Fruit fly (Drosophila melanogaster) whole organism, embryonic: ENCODE measurements around the gene CG13898.
A peak's percentile ranks its signal among the peaks of the same experiment; 100 is the strongest.

Experiments
- Abd-B ChIP-seq: fragments of 200-800 bp; sonication (Bioruptor generic); optimal IDR thresholded peaks from 2 replicates; lab custom pipeline; 2018; ENCODE audit warnings: missing biosample characterization, mild to moderate bottlenecking, missing genetic modification characterization, moderate library complexity
- Adf1 ChIP-seq: fragments of 200-800 bp; sonication (Bioruptor generic); IDR thresholded peaks from 2 replicates; pipeline ENCODE4 v1.3.6; 2022; ENCODE audit warnings: missing biosample characterization, missing genetic modification characterization
- Awh ChIP-seq: fragments of 200-800 bp; sonication (Bioruptor generic); IDR thresholded peaks from 2 replicates; pipeline ENCODE4, ENCODE4 v1.3.6; 2022; ENCODE audit warnings: missing biosample characterization, missing genetic modification characterization
- Bdp1 ChIP-seq: fragments of 200-800 bp; sonication (Bioruptor generic); optimal IDR thresholded peaks from 3 replicates; lab custom pipeline; 2016; ENCODE audit warnings: missing biosample characterization, missing genetic modification characterization
- CG10543 ChIP-seq: fragments of 200-800 bp; sonication (Bioruptor generic); optimal IDR thresholded peaks from 3 replicates; lab custom pipeline; 2017; ENCODE audit warnings: missing biosample characterization, mild to moderate bottlenecking, missing genetic modification characterization, moderate library complexity
- CG13296 ChIP-seq: fragments of 200-800 bp; sonication (Bioruptor generic); optimal IDR thresholded peaks from 3 replicates; lab custom pipeline; 2018; ENCODE audit warnings: missing biosample characterization, mild to moderate bottlenecking, missing genetic modification characterization
- CG14965 ChIP-seq: fragments of 200-800 bp; sonication (Bioruptor generic); optimal IDR thresholded peaks from 2 replicates; lab custom pipeline; 2016; ENCODE audit warnings: missing biosample characterization, missing genetic modification characterization, borderline replicate concordance
- CG1603 ChIP-seq: fragments of 200-800 bp; sonication (Bioruptor generic); optimal IDR thresholded peaks from 2 replicates; lab custom pipeline; 2019; ENCODE audit warnings: missing biosample characterization, mild to moderate bottlenecking, missing genetic modification characterization, moderate library complexity
- CG17385 ChIP-seq: fragments of 200-800 bp; sonication (Bioruptor generic); optimal IDR thresholded peaks from 3 replicates; lab custom pipeline; 2018; ENCODE audit warnings: missing biosample characterization, mild to moderate bottlenecking, missing genetic modification characterization
- CG2199 ChIP-seq: fragments of 200-800 bp; sonication (Bioruptor generic); IDR thresholded peaks from 3 replicates; pipeline ENCODE4 v1.3.6; 2022; ENCODE audit warnings: missing biosample characterization, missing genetic modification characterization
- CG31224 ChIP-seq: fragments of 200-800 bp; sonication (Bioruptor generic); IDR thresholded peaks from 2 replicates; pipeline ENCODE4 v1.3.6; 2022; ENCODE audit warnings: missing biosample characterization, missing genetic modification characterization
- CG31365 ChIP-seq: fragments of 200-800 bp; sonication (Bioruptor generic); optimal IDR thresholded peaks from 2 replicates; lab custom pipeline; 2018; ENCODE audit warnings: missing biosample characterization, mild to moderate bottlenecking, missing genetic modification characterization
- CG32772 ChIP-seq: fragments of 200-800 bp; sonication (Bioruptor generic); IDR thresholded peaks from 2 replicates; pipeline ENCODE4 v1.3.6; 2022; ENCODE audit warnings: missing biosample characterization, missing genetic modification characterization
- CG3407 ChIP-seq: fragments of 200-800 bp; sonication (Bioruptor generic); optimal IDR thresholded peaks from 2 replicates; lab custom pipeline; 2018; ENCODE audit warnings: missing biosample characterization, mild to moderate bottlenecking, missing genetic modification characterization
- CG5953 ChIP-seq: fragments of 200-800 bp; sonication (Bioruptor generic); IDR thresholded peaks from 2 replicates; pipeline ENCODE4 v1.3.6; 2022; ENCODE audit warnings: missing biosample characterization, missing genetic modification characterization
- CG7271 ChIP-seq: fragments of 200-800 bp; sonication (Bioruptor generic); optimal IDR thresholded peaks from 2 replicates; lab custom pipeline; 2018; ENCODE audit warnings: missing biosample characterization, mild to moderate bottlenecking, missing genetic modification characterization, moderate library complexity
- CG7556 ChIP-seq: fragments of 200-800 bp; sonication (Bioruptor generic); optimal IDR thresholded peaks from 2 replicates; lab custom pipeline; 2017; ENCODE audit warnings: missing biosample characterization, mild to moderate bottlenecking, missing genetic modification characterization
- CG7745 ChIP-seq: fragments of 200-800 bp; sonication (Bioruptor generic); optimal IDR thresholded peaks from 2 replicates; lab custom pipeline; 2018; ENCODE audit warnings: missing biosample characterization, mild to moderate bottlenecking, missing genetic modification characterization, moderate library complexity
- CG7839 ChIP-seq: fragments of 200-800 bp; sonication (Bioruptor generic); optimal IDR thresholded peaks from 3 replicates; lab custom pipeline; 2018; ENCODE audit warnings: missing biosample characterization, mild to moderate bottlenecking, missing genetic modification characterization, moderate library complexity
- Drgx ChIP-seq: fragments of 200-800 bp; sonication (Bioruptor generic); IDR thresholded peaks from 2 replicates; pipeline ENCODE4 v1.3.6; 2022; ENCODE audit warnings: missing biosample characterization, missing genetic modification characterization
- E2f1 ChIP-seq: fragments of 200-800 bp; sonication (Bioruptor generic); IDR thresholded peaks from 2 replicates; pipeline ENCODE4 v1.3.6; 2022; ENCODE audit warnings: missing biosample characterization, missing genetic modification characterization
- Fer1 ChIP-seq: fragments of 200-800 bp; sonication (Bioruptor generic); optimal IDR thresholded peaks from 2 replicates; lab custom pipeline; 2017; ENCODE audit warnings: missing biosample characterization, mild to moderate bottlenecking, missing genetic modification characterization
- Hmx ChIP-seq: fragments of 200-800 bp; sonication (Bioruptor generic); optimal IDR thresholded peaks from 2 replicates; lab custom pipeline; 2016; ENCODE audit warnings: missing biosample characterization, missing genetic modification characterization
- MBD-R2 ChIP-seq: fragments of 200-800 bp; sonication (Bioruptor generic); IDR thresholded peaks from 2 replicates; pipeline ENCODE4 v1.3.6; 2022; ENCODE audit warnings: missing biosample characterization, missing genetic modification characterization
- Max ChIP-seq: fragments of 200-800 bp; sonication (Bioruptor generic); optimal IDR thresholded peaks from 2 replicates; lab custom pipeline; 2016; ENCODE audit warnings: missing biosample characterization, mild to moderate bottlenecking, missing genetic modification characterization
- Mrtf ChIP-seq: fragments of 200-800 bp; sonication (Bioruptor generic); IDR thresholded peaks from 3 replicates; pipeline ENCODE4 v1.3.6; 2022; ENCODE audit warnings: missing biosample characterization, missing genetic modification characterization
- NC2β ChIP-seq: fragments of 200-800 bp; sonication (Bioruptor generic); optimal IDR thresholded peaks from 2 replicates; lab custom pipeline; 2016; ENCODE audit warnings: missing biosample characterization, missing genetic modification characterization
- Pdp1 ChIP-seq, 2 experiments: fragments of 200-800 bp; sonication (Bioruptor generic); optimal IDR thresholded peaks; 3 replicates each; lab custom pipeline; 2016; ENCODE audit warnings: missing biosample characterization in 2 of 2, missing genetic modification characterization in 2 of 2, mild to moderate bottlenecking in 1 of 2, moderate library complexity in 1 of 2
- Taf1 ChIP-seq: fragments of 200-800 bp; sonication (Bioruptor generic); IDR thresholded peaks from 2 replicates; pipeline ENCODE4 v1.3.6; 2022; ENCODE audit warnings: missing biosample characterization, missing genetic modification characterization
- Usf ChIP-seq: fragments of 200-800 bp; sonication (Bioruptor generic); optimal IDR thresholded peaks from 2 replicates; lab custom pipeline; 2017; ENCODE audit warnings: missing genotype, missing biosample characterization, missing genetic modification characterization
- abd-A ChIP-seq: fragments of 200-800 bp; sonication (Bioruptor generic); optimal IDR thresholded peaks from 3 replicates; lab custom pipeline; 2019; ENCODE audit warnings: missing biosample characterization, mild to moderate bottlenecking, missing genetic modification characterization, moderate library complexity
- chinmo ChIP-seq: fragments of 200-800 bp; sonication (Bioruptor generic); IDR thresholded peaks from 4 replicates; pipeline ENCODE4 v1.3.6; 2022; ENCODE audit warnings: missing biosample characterization, missing genetic modification characterization; ENCODE audit not compliant: partially characterized antibody
- chn ChIP-seq: fragments of 200-800 bp; sonication (Bioruptor generic); optimal IDR thresholded peaks from 2 replicates; lab custom pipeline; 2016; ENCODE audit warnings: missing biosample characterization, missing genetic modification characterization
- da ChIP-seq: fragments of 200-800 bp; sonication (Bioruptor generic); optimal IDR thresholded peaks from 2 replicates; lab custom pipeline; 2016; ENCODE audit warnings: missing biosample characterization, missing genetic modification characterization
- fd96Cb ChIP-seq: fragments of 200-800 bp; sonication (Bioruptor generic); optimal IDR thresholded peaks from 2 replicates; lab custom pipeline; 2018; ENCODE audit warnings: missing biosample characterization, mild to moderate bottlenecking, missing genetic modification characterization, moderate library complexity
- gcm2 ChIP-seq: fragments of 200-800 bp; sonication (Bioruptor generic); optimal IDR thresholded peaks from 2 replicates; lab custom pipeline; 2016; ENCODE audit warnings: missing biosample characterization, missing genetic modification characterization
- gem ChIP-seq: fragments of 200-800 bp; sonication (Bioruptor generic); optimal IDR thresholded peaks from 2 replicates; lab custom pipeline; 2019; ENCODE audit warnings: missing biosample characterization, mild to moderate bottlenecking, missing genetic modification characterization, moderate library complexity
- grau ChIP-seq: fragments of 200-800 bp; optimal IDR thresholded peaks from 3 replicates; lab custom pipeline; 2019; ENCODE audit warnings: missing biosample characterization, mild to moderate bottlenecking, missing genetic modification characterization, moderate library complexity
- hb ChIP-seq: fragments of 200-800 bp; sonication (Bioruptor generic); IDR thresholded peaks from 3 replicates; pipeline ENCODE4 v1.3.6; 2022; ENCODE audit warnings: missing biosample characterization, missing genetic modification characterization; ENCODE audit not compliant: partially characterized antibody
- klu ChIP-seq: fragments of 200-800 bp; sonication (Bioruptor generic); IDR thresholded peaks from 2 replicates; pipeline ENCODE4 v1.3.6; 2022; ENCODE audit warnings: missing biosample characterization, missing genetic modification characterization
- ranshi ChIP-seq: fragments of 200-800 bp; sonication (Bioruptor generic); IDR thresholded peaks from 2 replicates; pipeline ENCODE4 v1.3.6; 2022; ENCODE audit warnings: missing biosample characterization, missing genetic modification characterization
- row ChIP-seq: fragments of 200-800 bp; sonication (Bioruptor generic); IDR thresholded peaks from 3 replicates; pipeline ENCODE4 v1.3.6; 2022; ENCODE audit warnings: missing biosample characterization, missing genetic modification characterization
- salm ChIP-seq: fragments of 200-800 bp; sonication (Bioruptor generic); optimal IDR thresholded peaks from 2 replicates; lab custom pipeline; 2018; ENCODE audit warnings: missing biosample characterization, mild to moderate bottlenecking, missing genetic modification characterization
- sc ChIP-seq, 3 experiments: fragments of >200 bp in 2 of 3; fragments of 200-800 bp in 1 of 3; sonication (Bioruptor generic) in 1 of 3; optimal IDR thresholded peaks; 2 replicates in 2 of 3; 3 replicates in 1 of 3; lab custom pipeline; 2017; ENCODE audit warnings: mild to moderate bottlenecking in 1 of 3, missing biosample characterization in 1 of 3, missing genetic modification characterization in 1 of 3, missing genetic modification reagents in 1 of 3
- scrt ChIP-seq: fragments of 200-800 bp; sonication (Bioruptor generic); optimal IDR thresholded peaks from 2 replicates; lab custom pipeline; 2018; ENCODE audit warnings: missing biosample characterization, mild to moderate bottlenecking, missing genetic modification characterization, moderate library complexity
- seq ChIP-seq: fragments of 200-800 bp; sonication (Bioruptor generic); IDR thresholded peaks from 2 replicates; pipeline ENCODE4 v1.3.6; 2022; ENCODE audit warnings: missing biosample characterization, missing genetic modification characterization
- sim ChIP-seq: fragments of 200-800 bp; sonication (Bioruptor generic); IDR thresholded peaks from 2 replicates; pipeline ENCODE4 v1.3.6; 2022; ENCODE audit warnings: missing biosample characterization, missing genetic modification characterization
- tap ChIP-seq: fragments of 200-800 bp; optimal IDR thresholded peaks from 3 replicates; lab custom pipeline; 2019; ENCODE audit warnings: missing biosample characterization, mild to moderate bottlenecking, missing genetic modification characterization, moderate library complexity
- tll ChIP-seq, 2 experiments: fragments of 200-800 bp in 1 of 2; fragments of >200 bp in 1 of 2; sonication (Bioruptor generic) in 1 of 2; optimal IDR thresholded peaks; 2 replicates each; lab custom pipeline; 2017 to 2019; ENCODE audit warnings: missing biosample characterization in 2 of 2, missing genetic modification characterization in 2 of 2, mild to moderate bottlenecking in 1 of 2, moderate library complexity in 1 of 2
- yki ChIP-seq: fragments of >200 bp; optimal IDR thresholded peaks from 3 replicates; lab custom pipeline; 2018
- zf30C ChIP-seq: fragments of 200-800 bp; sonication (Bioruptor generic); optimal IDR thresholded peaks from 3 replicates; lab custom pipeline; 2018; ENCODE audit warnings: missing biosample characterization, mild to moderate bottlenecking, missing genetic modification characterization

Gene CG13898

dm6 chr3L:754612-755011 lies 49.2 kb downstream of the CG13898 start (continued):
- TF ChIP-seq gcm2 (GFP tag; lab: Kevin White, UChicago), result no peak
- TF ChIP-seq Awh (GFP tag; lab: Robert Waterston, UW), result no peak
- no peak for TF ChIP-seq Taf1 (GFP tag; lab: Robert Waterston, UW)
- no peak for TF ChIP-seq CG2199 (GFP tag; lab: Robert Waterston, UW)
- no peak for TF ChIP-seq Bdp1
- no peak for TF ChIP-seq Fer1 (GFP tag; lab: Kevin White, UChicago)
- no peak for TF ChIP-seq salm (tag; lab: Kevin White, UChicago)
- no peak for TF ChIP-seq fd96Cb
- peak; percentile 35 for TF ChIP-seq CG1603 (tag; lab: Kevin White, UChicago)
- no peak for TF ChIP-seq CG7745 (tag; lab: Kevin White, UChicago)
- no peak for TF ChIP-seq abd-A (tag; lab: Kevin White, UChicago)
- TF ChIP-seq sc (optimal IDR thresholded peaks at IDR 0.05; lab: Kevin White, UChicago), result no peak
- no peak for TF ChIP-seq sc (GFP tag; optimal IDR thresholded peaks at IDR 0.05; lab: Kevin White, UChicago)
- TF ChIP-seq Pdp1 (GFP tag; optimal IDR thresholded peaks at IDR 0.05; lab: Kevin White, UChicago), result no peak
- peak; percentile 15 for TF ChIP-seq CG17385 (GFP tag; lab: Kevin White, UChicago)
- TF ChIP-seq Hmx (GFP tag; lab: Kevin White, UChicago), result no peak
- no peak for TF ChIP-seq CG7556 (GFP tag; lab: Kevin White, UChicago)
- TF ChIP-seq CG5953, result no peak
- TF ChIP-seq row (GFP tag; lab: Robert Waterston, UW), result peak; percentile 61; the same call in 2 of the 3 replicates
- TF ChIP-seq CG7839 (tag; lab: Kevin White, UChicago), result peak; percentile 40
- TF ChIP-seq CG7271, result no peak
- 0 out of 4 replicates have a peak, but pooled peaks have one; percentile 39 for TF ChIP-seq chinmo
- no peak for TF ChIP-seq hb (GFP tag; lab: Robert Waterston, UW)
- TF ChIP-seq Abd-B (GFP tag; lab: Kevin White, UChicago), result no peak
- TF ChIP-seq seq (GFP tag; lab: Robert Waterston, UW), result no peak
- TF ChIP-seq Mrtf (GFP tag; lab: Robert Waterston, UW), result no peak
- TF ChIP-seq CG31224 (GFP tag; lab: Robert Waterston, UW), result no peak
- no peak for TF ChIP-seq scrt (GFP tag; lab: Kevin White, UChicago)
- TF ChIP-seq Drgx (GFP tag; lab: Robert Waterston, UW), result peak; percentile 55
- TF ChIP-seq gem, result peak; percentile 58
- no peak for TF ChIP-seq MBD-R2 (GFP tag; lab: Robert Waterston, UW)
- TF ChIP-seq klu (GFP tag; lab: Robert Waterston, UW), result no peak
- TF ChIP-seq grau (tag; lab: Kevin White, UChicago), result peak; percentile 3
- TF ChIP-seq E2f1 (GFP tag; lab: Robert Waterston, UW), result no peak
- TF ChIP-seq zf30C (GFP tag; lab: Kevin White, UChicago), result peak; percentile 22
- peak; percentile 56; the same call in 1 of the 2 replicates for TF ChIP-seq CG32772 (GFP tag; lab: Robert Waterston, UW)
- TF ChIP-seq da (GFP tag; lab: Kevin White, UChicago), result no peak
- TF ChIP-seq CG14965 (GFP tag; lab: Kevin White, UChicago), result no peak
- no peak for TF ChIP-seq Max (GFP tag; lab: Kevin White, UChicago)
- TF ChIP-seq chn, result no peak
- no peak for TF ChIP-seq CG10543 (GFP tag; lab: Kevin White, UChicago)
- TF ChIP-seq yki (lab: Kevin White, UChicago), result no peak
- no peak for TF ChIP-seq ranshi (GFP tag; lab: Robert Waterston, UW)
- no peak for TF ChIP-seq tll (GFP tag; optimal IDR thresholded peaks at IDR 0.05; lab: Kevin White, UChicago)
- no peak for TF ChIP-seq NC2β (GFP tag; lab: Kevin White, UChicago)
- TF ChIP-seq Adf1, result no peak
- TF ChIP-seq sim (GFP tag; lab: Robert Waterston, UW), result no peak
- no peak for TF ChIP-seq CG31365 (tag; lab: Kevin White, UChicago)
- peak; percentile 37 for TF ChIP-seq CG3407 (GFP tag; lab: Kevin White, UChicago)
- TF ChIP-seq tap (tag; lab: Kevin White, UChicago), result no peak
- TF ChIP-seq Usf (GFP tag; lab: Kevin White, UChicago), result no peak
- no peak for TF ChIP-seq CG13296
